Worm (Caenorhabditis elegans) whole organism, L4 larva: ENCODE data around the gene srgp-1.

Experiments
- F10B5.3 ChIP-seq: sonication (generic microtip); optimal IDR thresholded peaks from 2 replicates; lab custom pipeline; 2016; ENCODE audit warnings: mild to moderate bottlenecking, missing genetic modification characterization, missing compliant biosample characterization
- F37D6.2 ChIP-seq: sonication (generic microtip); optimal IDR thresholded peaks from 2 replicates; lab custom pipeline; 2016; ENCODE audit warnings: mild to moderate bottlenecking, missing genetic modification characterization, missing compliant biosample characterization
- T20F7.1 ChIP-seq: fragments of 200-800 bp; sonication (Bioruptor generic); optimal IDR thresholded peaks from 2 replicates; lab custom pipeline; 2018; ENCODE audit warnings: mild to moderate bottlenecking, missing genetic modification characterization, missing compliant biosample characterization
- Y105C5A.15 ChIP-seq: fragments of 200-800 bp; sonication (Bioruptor generic); IDR thresholded peaks from 2 replicates; pipeline ENCODE4 v1.3.6; 2022; ENCODE audit warnings: missing genetic modification characterization, missing compliant biosample characterization
- ZK337.2 ChIP-seq: fragments of 200-800 bp; sonication (Bioruptor generic); IDR thresholded peaks from 2 replicates; pipeline ENCODE4 v1.3.6; 2022; ENCODE audit warnings: missing genetic modification reagents, missing genetic modification characterization, missing compliant biosample characterization
- aha-1 ChIP-seq: fragments of 150-350 bp; peaks from one replicate; lab custom pipeline; 2014; ENCODE audit warnings: missing biosample characterization, missing genetic modification characterization
- arid-1 ChIP-seq: fragments of 200-800 bp; sonication (Bioruptor generic); conservative IDR thresholded peaks from 2 replicates; pipeline ENCODE4 v1.3.6; 2022; ENCODE audit warnings: missing genetic modification reagents, missing genetic modification characterization, missing compliant biosample characterization
- ceh-20 ChIP-seq: fragments of 200-800 bp; sonication (Bioruptor generic); IDR thresholded peaks from 2 replicates; pipeline ENCODE4 v1.3.6; 2022; ENCODE audit warnings: missing genetic modification reagents, missing genetic modification characterization, missing compliant biosample characterization
- ceh-28 ChIP-seq: fragments of 150-350 bp; optimal IDR thresholded peaks from 2 replicates; lab custom pipeline; 2014; ENCODE audit warnings: missing biosample characterization, missing genetic modification reagents, missing genetic modification characterization
- ceh-62 ChIP-seq: sonication (generic microtip); optimal IDR thresholded peaks from 2 replicates; lab custom pipeline; 2017; ENCODE audit warnings: missing biosample characterization, missing genetic modification characterization
- ceh-82 ChIP-seq: sonication (generic microtip); optimal IDR thresholded peaks from 2 replicates; lab custom pipeline; 2017; ENCODE audit warnings: missing biosample characterization, missing genetic modification characterization
- ces-1 ChIP-seq: fragments of 150-350 bp; sonication (generic microtip); optimal IDR thresholded peaks from 4 replicates; lab custom pipeline; 2014; ENCODE audit warnings: missing biosample characterization, missing genetic modification reagents, missing genetic modification characterization
- cey-2 ChIP-seq: sonication (generic microtip); optimal IDR thresholded peaks from 3 replicates; lab custom pipeline; 2017; ENCODE audit warnings: missing genetic modification characterization, mild to moderate bottlenecking, missing compliant biosample characterization, antibody characterized with exemption, borderline replicate concordance; ENCODE audit not compliant: insufficient read depth
- ctbp-1 ChIP-seq: fragments of 200-800 bp; sonication (Bioruptor generic); IDR thresholded peaks from 2 replicates; pipeline ENCODE4 v1.3.6; 2022; ENCODE audit warnings: missing genetic modification reagents, missing genetic modification characterization, missing compliant biosample characterization
- daf-16 ChIP-seq, 3 experiments: sonication (generic microtip); optimal IDR thresholded peaks; 2 replicates each; lab custom pipeline; 2016 to 2017; ENCODE audit warnings: missing genetic modification characterization in 3 of 3, missing genetic modification reagents in 3 of 3, mild to moderate bottlenecking in 2 of 3, missing compliant biosample characterization in 2 of 3, missing biosample characterization in 1 of 3, moderate library complexity in 1 of 3
- daf-19 ChIP-seq: fragments of 200-800 bp; sonication (Bioruptor generic); conservative IDR thresholded peaks from 2 replicates; pipeline ENCODE4 v1.3.6; 2022; ENCODE audit warnings: missing genetic modification characterization, missing compliant biosample characterization
- daf-8 ChIP-seq: fragments of 200-800 bp; sonication (Bioruptor generic); IDR thresholded peaks from 2 replicates; pipeline ENCODE4 v1.3.6; 2022; ENCODE audit warnings: missing genetic modification characterization, missing compliant biosample characterization
- dmd-8 ChIP-seq: fragments of 200-800 bp; sonication (Bioruptor generic); IDR thresholded peaks from 2 replicates; pipeline ENCODE4 v1.3.6; 2022; ENCODE audit warnings: missing genetic modification characterization, missing compliant biosample characterization
- egl-27 ChIP-seq: sonication (generic microtip); optimal IDR thresholded peaks from 3 replicates; lab custom pipeline; 2017; ENCODE audit warnings: missing biosample characterization, missing genetic modification reagents, missing genetic modification characterization
- fos-1 ChIP-seq: fragments of 150-350 bp; optimal IDR thresholded peaks from 2 replicates; lab custom pipeline; 2014; ENCODE audit warnings: missing biosample characterization, missing genetic modification characterization
- hif-1 ChIP-seq, 2 experiments: sonication (generic microtip); optimal IDR thresholded peaks; 2 replicates each; lab custom pipeline; 2016 to 2017; ENCODE audit warnings: missing compliant biosample characterization in 2 of 2, missing genetic modification characterization in 2 of 2, missing genetic modification reagents in 2 of 2, missing genotype in 2 of 2, mild to moderate bottlenecking in 1 of 2
- hlh-11 ChIP-seq: fragments of 200-800 bp; sonication (Bioruptor generic); optimal IDR thresholded peaks from 2 replicates; lab custom pipeline; 2018; ENCODE audit warnings: mild to moderate bottlenecking, missing genetic modification characterization, missing compliant biosample characterization
- hmg-1.1 ChIP-seq: fragments of 200-800 bp; sonication (Bioruptor generic); IDR thresholded peaks from 2 replicates; pipeline ENCODE4 v1.3.6; 2022; ENCODE audit warnings: missing genetic modification reagents, missing genetic modification characterization, missing compliant biosample characterization
- lin-15B ChIP-seq: fragments of 150-350 bp; sonication (generic microtip); optimal IDR thresholded peaks from 3 replicates; lab custom pipeline; 2014; ENCODE audit warnings: missing biosample characterization, missing genetic modification characterization
- lin-38 ChIP-seq: fragments of 200-800 bp; sonication (Bioruptor generic); IDR thresholded peaks from 2 replicates; pipeline ENCODE4 v1.3.6; 2022; ENCODE audit warnings: missing genetic modification reagents, missing genetic modification characterization, missing compliant biosample characterization
- lin-39 ChIP-seq: fragments of 150-350 bp; optimal IDR thresholded peaks from 2 replicates; lab custom pipeline; 2014; ENCODE audit warnings: missing biosample characterization, missing genetic modification reagents, missing genetic modification characterization
- madf-9 ChIP-seq: fragments of 200-800 bp; sonication (Bioruptor generic); conservative IDR thresholded peaks from 2 replicates; pipeline ENCODE4 v1.3.6; 2022; ENCODE audit warnings: missing genetic modification reagents, missing genetic modification characterization, missing compliant biosample characterization
- mep-1 ChIP-seq: fragments of 150-350 bp; sonication (generic microtip); optimal IDR thresholded peaks from 3 replicates; lab custom pipeline; 2014; ENCODE audit warnings: missing biosample characterization, missing genetic modification characterization
- mxl-2 ChIP-seq: fragments of 200-800 bp; sonication (Bioruptor generic); conservative IDR thresholded peaks from 2 replicates; pipeline ENCODE4 v1.3.6; 2022; ENCODE audit warnings: missing genetic modification reagents, missing genetic modification characterization, missing compliant biosample characterization
- mxl-3 ChIP-seq: fragments of 200-800 bp; sonication (Bioruptor generic); optimal IDR thresholded peaks from 2 replicates; lab custom pipeline; 2018; ENCODE audit warnings: mild to moderate bottlenecking, missing genetic modification characterization, missing compliant biosample characterization
- nhr-11 ChIP-seq: fragments of 150-350 bp; optimal IDR thresholded peaks from 2 replicates; lab custom pipeline; 2014; ENCODE audit warnings: missing biosample characterization, missing genetic modification characterization
- nhr-111 ChIP-seq: fragments of 200-800 bp; sonication (Bioruptor generic); optimal IDR thresholded peaks from 2 replicates; lab custom pipeline; 2018; ENCODE audit warnings: mild to moderate bottlenecking, missing genetic modification characterization, missing compliant biosample characterization
- nhr-41 ChIP-seq: fragments of 200-800 bp; sonication (Bioruptor generic); IDR thresholded peaks from 2 replicates; pipeline ENCODE4 v1.3.6; 2022; ENCODE audit warnings: missing genetic modification reagents, missing genetic modification characterization, missing compliant biosample characterization
- nhr-42 ChIP-seq: fragments of 200-800 bp; sonication (Bioruptor generic); IDR thresholded peaks from 2 replicates; pipeline ENCODE4 v1.3.6; 2022; ENCODE audit warnings: missing genetic modification characterization, missing compliant biosample characterization
- pha-4 ChIP-seq, 2 experiments: fragments of 150-350 bp in 1 of 2; fragments of 200-800 bp in 1 of 2; sonication (Bioruptor generic) in 1 of 2; IDR thresholded peaks in 1 of 2; optimal IDR thresholded peaks in 1 of 2; 2 replicates each; pipeline versions ENCODE4 v1.3.6 to Lab custom; 2014 to 2022; ENCODE audit warnings: missing genetic modification characterization in 2 of 2, missing genetic modification reagents in 2 of 2, missing biosample characterization in 1 of 2, missing compliant biosample characterization in 1 of 2
- php-3 ChIP-seq: fragments of 200-800 bp; sonication (Bioruptor generic); IDR thresholded peaks from 2 replicates; pipeline ENCODE4 v1.3.6; 2022; ENCODE audit warnings: missing genetic modification reagents, missing genetic modification characterization, missing compliant biosample characterization
- rbr-2 ChIP-seq: sonication (generic microtip); optimal IDR thresholded peaks from 2 replicates; lab custom pipeline; 2016; ENCODE audit warnings: missing genotype, missing genetic modification characterization, missing compliant biosample characterization
- sdz-12 ChIP-seq: fragments of 200-800 bp; sonication (Bioruptor generic); optimal IDR thresholded peaks from 2 replicates; lab custom pipeline; 2018; ENCODE audit warnings: mild to moderate bottlenecking, missing genetic modification characterization, missing compliant biosample characterization
- skn-1 ChIP-seq: fragments of 150-350 bp; optimal IDR thresholded peaks from 2 replicates; lab custom pipeline; 2014; ENCODE audit warnings: missing biosample characterization, missing genetic modification characterization
- spr-3 ChIP-seq: fragments of 200-800 bp; sonication (Bioruptor generic); optimal IDR thresholded peaks from 2 replicates; lab custom pipeline; 2018; ENCODE audit warnings: mild to moderate bottlenecking, missing genetic modification characterization, missing compliant biosample characterization
- tag-97 ChIP-seq: fragments of 200-800 bp; sonication (Bioruptor generic); IDR thresholded peaks from 2 replicates; pipeline ENCODE4 v1.3.6; 2022; ENCODE audit warnings: missing genetic modification characterization, missing compliant biosample characterization
- tra-1 ChIP-seq: fragments of 200-800 bp; sonication (Bioruptor generic); IDR thresholded peaks from 2 replicates; pipeline ENCODE4 v1.3.6; 2022; ENCODE audit warnings: missing genetic modification reagents, missing genetic modification characterization, missing compliant biosample characterization
- unc-130 ChIP-seq: sonication (generic microtip); optimal IDR thresholded peaks from 2 replicates; lab custom pipeline; 2016; ENCODE audit warnings: missing genetic modification reagents, missing genetic modification characterization, missing compliant biosample characterization
- unc-62 ChIP-seq, 3 experiments: fragments of 150-350 bp in 1 of 3; sonication (generic microtip); optimal IDR thresholded peaks in 2 of 3; peaks in 1 of 3; 1 replicate in 1 of 3; 2 replicates in 2 of 3; lab custom pipeline; 2014 to 2017; ENCODE audit warnings: missing biosample characterization in 3 of 3, missing genetic modification characterization in 3 of 3, missing genetic modification reagents in 3 of 3, missing genotype in 1 of 3
- zfp-2 ChIP-seq: sonication (generic microtip); optimal IDR thresholded peaks from 2 replicates; lab custom pipeline; 2016; ENCODE audit warnings: mild to moderate bottlenecking, missing genetic modification characterization, missing compliant biosample characterization
- zfp-3 ChIP-seq: fragments of 200-800 bp; sonication (Bioruptor generic); conservative IDR thresholded peaks from 2 replicates; pipeline ENCODE4 v1.3.6; 2022; ENCODE audit warnings: missing genetic modification reagents, missing genetic modification characterization, missing compliant biosample characterization
- ztf-7 ChIP-seq: fragments of 150-350 bp; optimal IDR thresholded peaks from 2 replicates; lab custom pipeline; 2014; ENCODE audit warnings: missing biosample characterization, missing genetic modification characterization

Gene srgp-1

ce11 chrIV:11593415-11594190 is 23.3 kb downstream of the srgp-1 start, which contains the start of gene F40F11.3 (continued):
- TF ChIP-seq unc-62 (GFP tag; optimal IDR thresholded peaks at IDR 0.05 in 1 of 2; lab: Kevin White, UChicago): peak in 1 of 2 experiments; percentile 99
- no peak for TF ChIP-seq unc-62 (tag; optimal IDR thresholded peaks at IDR 0.05; lab: Kevin White, UChicago)
- TF ChIP-seq ceh-62 (tag; lab: Kevin White, UChicago): no peak
- peak; percentile 86 for TF ChIP-seq rbr-2 (tag; lab: Kevin White, UChicago)
- TF ChIP-seq ZK337.2 (GFP tag; lab: Robert Waterston, UW): peak; percentile 65; the same call in 1 of the 2 replicates
- TF ChIP-seq cey-2: no peak
- no peak for TF ChIP-seq unc-130 (GFP tag; lab: Kevin White, UChicago)
- TF ChIP-seq hlh-11: peak; percentile 95
- peak; percentile 30; the same call in 1 of the 2 replicates for TF ChIP-seq pha-4 (GFP tag; IDR thresholded peaks at IDR 0.05; lab: Robert Waterston, UW)
- peak; percentile 62 for TF ChIP-seq pha-4 (tag; optimal IDR thresholded peaks at IDR 0.05; lab: Kevin White, UChicago)
- TF ChIP-seq php-3 (GFP tag; lab: Robert Waterston, UW): peak; percentile 77
- no peak for TF ChIP-seq sdz-12 (GFP tag; lab: Kevin White, UChicago)
- peak; percentile 64; the same call in 1 of the 2 replicates for TF ChIP-seq nhr-42 (GFP tag; lab: Robert Waterston, UW)
- peak; percentile 74 for TF ChIP-seq ctbp-1
- no peak for TF ChIP-seq egl-27
- TF ChIP-seq zfp-2 (tag; lab: Kevin White, UChicago): peak; percentile 67
- peak; percentile 68 for TF ChIP-seq F37D6.2 (tag; lab: Kevin White, UChicago)
- TF ChIP-seq ceh-82 (tag; lab: Kevin White, UChicago): no peak
- TF ChIP-seq ces-1 (GFP tag; lab: Kevin White, UChicago): peak; percentile 56
- no peak for TF ChIP-seq Y105C5A.15
- peak; percentile 72 for TF ChIP-seq tra-1
- peak; percentile 63; the same call in 1 of the 2 replicates for TF ChIP-seq nhr-41 (GFP tag; lab: Robert Waterston, UW)
- peak; percentile 87 for TF ChIP-seq mxl-3 (GFP tag; lab: Kevin White, UChicago)
- peak; percentile 62 for TF ChIP-seq daf-19 (GFP tag; lab: Robert Waterston, UW)
- peak; percentile 96 for TF ChIP-seq aha-1 (tag; lab: Kevin White, UChicago)
- no peak for TF ChIP-seq lin-15B
- peak; percentile 15 to 75 for TF ChIP-seq hif-1 (tag; optimal IDR thresholded peaks at IDR 0.05; lab: Kevin White, UChicago)
- TF ChIP-seq spr-3 (GFP tag; lab: Kevin White, UChicago): no peak
- peak; percentile 95 for TF ChIP-seq hmg-1.1 (GFP tag; lab: Robert Waterston, UW)
- TF ChIP-seq ceh-28 (tag; lab: Kevin White, UChicago): peak; percentile 41
- TF ChIP-seq tag-97 (GFP tag; lab: Robert Waterston, UW): no peak
- TF ChIP-seq daf-8 (GFP tag; lab: Robert Waterston, UW): no peak
- peak; percentile 73 for TF ChIP-seq nhr-11 (tag; lab: Kevin White, UChicago)
- no peak for TF ChIP-seq nhr-111 (GFP tag; lab: Kevin White, UChicago)
- no peak for TF ChIP-seq fos-1
- no peak; the same call in 1 of the 2 replicates for TF ChIP-seq madf-9 (GFP tag; lab: Robert Waterston, UW)
- peak; percentile 58 for TF ChIP-seq F10B5.3 (tag; lab: Kevin White, UChicago)
- TF ChIP-seq dmd-8 (GFP tag; lab: Robert Waterston, UW): peak; percentile 25; the same call in 1 of the 2 replicates
- peak; percentile 79 for TF ChIP-seq T20F7.1 (GFP tag; lab: Kevin White, UChicago)
- no peak for TF ChIP-seq lin-39 (tag; lab: Kevin White, UChicago)
- TF ChIP-seq zfp-3: peak; percentile 58; the same call in 1 of the 2 replicates
- no peak for TF ChIP-seq mxl-2 (GFP tag; lab: Robert Waterston, UW)
- peak; percentile 38; the same call in 1 of the 2 replicates for TF ChIP-seq ceh-20 (GFP tag; lab: Robert Waterston, UW)
- peak; percentile 49 to 64 for TF ChIP-seq daf-16 (GFP tag; optimal IDR thresholded peaks at IDR 0.05; lab: Kevin White, UChicago)
- TF ChIP-seq daf-16 (tag; optimal IDR thresholded peaks at IDR 0.05; lab: Kevin White, UChicago): peak; percentile 78
- TF ChIP-seq mep-1 (tag; lab: Kevin White, UChicago): peak; percentile 81
- TF ChIP-seq arid-1 (GFP tag; lab: Robert Waterston, UW): peak; percentile 73
- peak; percentile 67 for TF ChIP-seq lin-38
- TF ChIP-seq ztf-7: peak; percentile 62
- no peak for TF ChIP-seq skn-1
